Worm (Caenorhabditis elegans) whole organism, L1 larva: ENCODE results near the gene bcas-2.

ENCODE experiments used
- C04F5.9 ChIP-seq: sonication (generic microtip); optimal IDR thresholded peaks from 2 replicates; lab custom pipeline; 2016; ENCODE audit warnings: missing genetic modification characterization, missing compliant biosample characterization
- C16A3.4 ChIP-seq: fragments of 150-350 bp; optimal IDR thresholded peaks from 2 replicates; lab custom pipeline; 2014; ENCODE audit warnings: missing biosample characterization, missing genetic modification characterization
- C34B4.2 ChIP-seq: sonication (generic microtip); optimal IDR thresholded peaks from 2 replicates; lab custom pipeline; 2017; ENCODE audit warnings: mild to moderate bottlenecking, missing genetic modification characterization, missing compliant biosample characterization
- F16B12.6 ChIP-seq: fragments of 150-350 bp; optimal IDR thresholded peaks from 2 replicates; lab custom pipeline; 2014; ENCODE audit warnings: missing biosample characterization, missing genetic modification characterization
- aha-1 ChIP-seq: fragments of 150-350 bp; optimal IDR thresholded peaks from 2 replicates; lab custom pipeline; 2014; ENCODE audit warnings: missing biosample characterization, missing genetic modification characterization
- alr-1 ChIP-seq: fragments of 200-800 bp; sonication (Bioruptor generic); optimal IDR thresholded peaks from 2 replicates; lab custom pipeline; 2018; ENCODE audit warnings: borderline replicate concordance, mild to moderate bottlenecking, missing genetic modification characterization, missing compliant biosample characterization
- ama-1 ChIP-seq: fragments of 150-350 bp; optimal IDR thresholded peaks from 2 replicates; lab custom pipeline; 2014
- ceh-63 ChIP-seq: fragments of 200-800 bp; sonication (Bioruptor generic); optimal IDR thresholded peaks from 2 replicates; lab custom pipeline; 2018; ENCODE audit warnings: mild to moderate bottlenecking, missing genetic modification characterization, missing compliant biosample characterization
- ceh-82 ChIP-seq, 3 experiments: fragments of 150-350 bp in 1 of 3; sonication (generic microtip) in 2 of 3; optimal IDR thresholded peaks; 2 replicates each; lab custom pipeline; 2014 to 2017; ENCODE audit warnings: missing biosample characterization in 3 of 3, missing genetic modification characterization in 3 of 3
- ceh-88 ChIP-seq: fragments of 200-800 bp; sonication (Bioruptor generic); IDR thresholded peaks from 2 replicates; pipeline ENCODE4 v1.3.6; 2022; ENCODE audit warnings: missing genetic modification characterization, missing compliant biosample characterization
- ceh-90 ChIP-seq: sonication (generic microtip); optimal IDR thresholded peaks from 2 replicates; lab custom pipeline; 2016; ENCODE audit warnings: missing genetic modification characterization, missing compliant biosample characterization
- ces-1 ChIP-seq: fragments of 150-350 bp; optimal IDR thresholded peaks from 2 replicates; lab custom pipeline; 2014; ENCODE audit warnings: missing biosample characterization, missing genetic modification reagents, missing genetic modification characterization
- dpl-1 ChIP-seq, 3 experiments: fragments of 150-350 bp in 2 of 3; sonication (generic microtip) in 1 of 3; optimal IDR thresholded peaks; 2 replicates each; lab custom pipeline; 2014 to 2017; ENCODE audit warnings: missing biosample characterization in 3 of 3, missing genetic modification characterization in 3 of 3, missing genetic modification reagents in 3 of 3
- elt-2 ChIP-seq: sonication (generic microtip); optimal IDR thresholded peaks from 2 replicates; lab custom pipeline; 2016; ENCODE audit warnings: missing genetic modification characterization, mild to moderate bottlenecking, inconsistent platforms, missing compliant biosample characterization, missing genetic modification reagents
- ets-5 ChIP-seq: fragments of 200-800 bp; sonication (Bioruptor generic); IDR thresholded peaks from 2 replicates; pipeline ENCODE4 v1.3.6; 2022; ENCODE audit warnings: missing genetic modification characterization, missing compliant biosample characterization
- fkh-10 ChIP-seq: sonication (generic microtip); optimal IDR thresholded peaks from 2 replicates; lab custom pipeline; 2017; ENCODE audit warnings: missing biosample characterization, missing genetic modification reagents, missing genetic modification characterization
- fkh-4 ChIP-seq: sonication (generic microtip); optimal IDR thresholded peaks from 2 replicates; lab custom pipeline; 2016; ENCODE audit warnings: missing compliant biosample characterization, missing genetic modification characterization, borderline replicate concordance
- fkh-8 ChIP-seq: sonication (generic microtip); optimal IDR thresholded peaks from 2 replicates; lab custom pipeline; 2016; ENCODE audit warnings: mild to moderate bottlenecking, missing genetic modification characterization, missing compliant biosample characterization
- fos-1 ChIP-seq: fragments of 150-350 bp; optimal IDR thresholded peaks from 2 replicates; lab custom pipeline; 2014; ENCODE audit warnings: missing biosample characterization, missing genetic modification characterization
- hlh-4 ChIP-seq: sonication (generic microtip); optimal IDR thresholded peaks from 2 replicates; lab custom pipeline; 2016; ENCODE audit warnings: mild to moderate bottlenecking, missing genetic modification characterization, missing compliant biosample characterization
- hpl-2 ChIP-seq: fragments of 150-350 bp; optimal IDR thresholded peaks from 2 replicates; lab custom pipeline; 2014; ENCODE audit warnings: missing biosample characterization, missing genetic modification reagents, missing genetic modification characterization
- isw-1 ChIP-seq: fragments of 200-800 bp; sonication (Bioruptor generic); IDR thresholded peaks from 2 replicates; pipeline ENCODE4 v1.3.6; 2022; ENCODE audit warnings: missing genetic modification characterization, missing compliant biosample characterization
- jun-1 ChIP-seq: fragments of 150-350 bp; optimal IDR thresholded peaks from 2 replicates; lab custom pipeline; 2014; ENCODE audit warnings: missing biosample characterization, missing genetic modification reagents, missing genetic modification characterization
- lin-13 ChIP-seq: fragments of 150-350 bp; optimal IDR thresholded peaks from 2 replicates; lab custom pipeline; 2014; ENCODE audit warnings: missing biosample characterization, missing genetic modification reagents, missing genetic modification characterization
- lin-15B ChIP-seq: fragments of 150-350 bp; sonication (generic microtip); optimal IDR thresholded peaks from 3 replicates; lab custom pipeline; 2014; ENCODE audit warnings: missing biosample characterization, missing genetic modification characterization
- lin-39 ChIP-seq: fragments of 150-350 bp; optimal IDR thresholded peaks from 2 replicates; lab custom pipeline; 2014; ENCODE audit warnings: missing biosample characterization, missing genetic modification reagents, missing genetic modification characterization
- lir-3 ChIP-seq: sonication (generic microtip); optimal IDR thresholded peaks from 2 replicates; lab custom pipeline; 2016; ENCODE audit warnings: mild to moderate bottlenecking, missing genetic modification characterization, moderate library complexity, missing compliant biosample characterization; ENCODE audit not compliant: poor library complexity
- lsy-2 ChIP-seq, 2 experiments: fragments of 150-350 bp; optimal IDR thresholded peaks; 2 replicates each; lab custom pipeline; 2014; ENCODE audit warnings: missing biosample characterization in 2 of 2, missing genetic modification characterization in 2 of 2
- nhr-12 ChIP-seq: sonication (generic microtip); optimal IDR thresholded peaks from 2 replicates; lab custom pipeline; 2017; ENCODE audit warnings: missing biosample characterization, missing genetic modification characterization
- nhr-19 ChIP-seq: fragments of 200-800 bp; sonication (Bioruptor generic); conservative IDR thresholded peaks from 2 replicates; pipeline ENCODE4 v1.3.6; 2022; ENCODE audit warnings: missing genetic modification characterization, missing compliant biosample characterization
- nhr-20 ChIP-seq: sonication (generic microtip); optimal IDR thresholded peaks from 2 replicates; lab custom pipeline; 2016; ENCODE audit warnings: mild to moderate bottlenecking, missing genetic modification characterization, missing compliant biosample characterization
- nhr-76 ChIP-seq: sonication (generic microtip); optimal IDR thresholded peaks from 2 replicates; lab custom pipeline; 2017; ENCODE audit warnings: missing biosample characterization, missing genetic modification characterization
- nhr-84 ChIP-seq: sonication (generic microtip); optimal IDR thresholded peaks from 2 replicates; lab custom pipeline; 2017; ENCODE audit warnings: missing biosample characterization, missing genetic modification characterization
- nhr-85 ChIP-seq: sonication (generic microtip); peaks from one replicate; lab custom pipeline; 2016; ENCODE audit warnings: missing genetic modification characterization, inconsistent platforms, missing compliant biosample characterization
- pax-3 ChIP-seq: fragments of 200-800 bp; sonication (Bioruptor generic); optimal IDR thresholded peaks from 2 replicates; lab custom pipeline; 2018; ENCODE audit warnings: mild to moderate bottlenecking, missing genetic modification characterization, moderate library complexity, missing compliant biosample characterization
- rnt-1 ChIP-seq: sonication (generic microtip); optimal IDR thresholded peaks from 2 replicates; lab custom pipeline; 2016; ENCODE audit warnings: mild to moderate bottlenecking, missing genetic modification characterization, moderate library complexity, missing compliant biosample characterization
- skn-1 ChIP-seq: fragments of 150-350 bp; optimal IDR thresholded peaks from 2 replicates; lab custom pipeline; 2014; ENCODE audit warnings: missing biosample characterization, missing genetic modification characterization
- snpc-4 ChIP-seq: fragments of 150-350 bp; optimal IDR thresholded peaks from 2 replicates; lab custom pipeline; 2014; ENCODE audit warnings: missing biosample characterization, missing genetic modification characterization
- snu-23 ChIP-seq: sonication (generic microtip); optimal IDR thresholded peaks from 2 replicates; lab custom pipeline; 2016; ENCODE audit warnings: missing genetic modification characterization, missing compliant biosample characterization
- sox-4 ChIP-seq: sonication (generic microtip); optimal IDR thresholded peaks from 2 replicates; lab custom pipeline; 2016; ENCODE audit warnings: missing genetic modification characterization, missing compliant biosample characterization
- sptf-1 ChIP-seq: fragments of 150-350 bp; optimal IDR thresholded peaks from 2 replicates; lab custom pipeline; 2014; ENCODE audit warnings: missing biosample characterization, missing genetic modification characterization
- sup-37 ChIP-seq: fragments of 200-800 bp; sonication (Bioruptor generic); optimal IDR thresholded peaks from 2 replicates; lab custom pipeline; 2018; ENCODE audit warnings: mild to moderate bottlenecking, missing genetic modification characterization, missing compliant biosample characterization
- tbx-2 ChIP-seq: sonication (generic microtip); optimal IDR thresholded peaks from 2 replicates; lab custom pipeline; 2016; ENCODE audit warnings: missing genetic modification characterization, missing compliant biosample characterization
- tlp-1 ChIP-seq: fragments of 150-350 bp; optimal IDR thresholded peaks from 2 replicates; lab custom pipeline; 2014; ENCODE audit warnings: missing biosample characterization, missing genetic modification characterization
- unc-30 ChIP-seq: sonication (generic microtip); optimal IDR thresholded peaks from 2 replicates; lab custom pipeline; 2017; ENCODE audit warnings: missing biosample characterization, missing genetic modification characterization
- unc-62 ChIP-seq: fragments of 150-350 bp; optimal IDR thresholded peaks from 2 replicates; lab custom pipeline; 2014; ENCODE audit warnings: missing biosample characterization, missing genetic modification reagents, missing genetic modification characterization
- xbp-1 ChIP-seq: sonication (generic microtip); optimal IDR thresholded peaks from 2 replicates; lab custom pipeline; 2016; ENCODE audit warnings: missing genetic modification characterization, missing compliant biosample characterization
- zip-4 ChIP-seq: fragments of 200-800 bp; sonication (Bioruptor generic); optimal IDR thresholded peaks from 2 replicates; lab custom pipeline; 2018; ENCODE audit warnings: mild to moderate bottlenecking, missing genetic modification characterization, moderate library complexity, missing compliant biosample characterization
- ztf-4 ChIP-seq: fragments of 150-350 bp; optimal IDR thresholded peaks from 2 replicates; lab custom pipeline; 2014; ENCODE audit warnings: missing biosample characterization, missing genetic modification characterization

The bcas-2 gene

DNA sequence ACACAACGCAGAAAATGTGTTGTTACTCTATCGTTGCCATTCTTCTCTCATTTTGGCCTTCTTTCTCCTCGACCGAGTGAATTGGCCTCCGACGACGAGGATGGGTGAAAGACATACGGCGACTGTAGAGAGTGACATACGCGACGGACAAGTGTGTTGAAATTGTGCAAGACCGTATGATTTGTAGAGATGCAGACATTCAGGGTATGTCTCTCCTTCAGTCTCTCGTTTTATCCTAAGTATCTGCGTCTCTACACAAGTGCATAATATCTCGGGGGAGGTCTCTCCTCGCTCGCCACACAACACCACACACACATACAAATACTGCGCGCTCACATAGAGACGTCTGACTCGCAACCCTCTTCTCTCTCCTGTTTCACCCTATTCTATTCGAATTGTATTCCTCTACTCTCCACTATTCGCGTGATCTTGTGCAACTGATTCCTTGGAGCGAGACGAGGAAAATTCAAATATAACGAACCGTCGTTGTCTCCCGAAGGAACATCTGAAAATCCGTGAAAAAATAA, 34.5 kb upstream of the bcas-2 start, which contains the start of gene hmg-1.2 (continued):
- TF ChIP-seq pax-3 (tag; lab: Kevin White, UChicago), result peak; percentile 10
- TF ChIP-seq nhr-20 (tag; lab: Kevin White, UChicago), result peak; percentile 90
- peak; percentile 56 for TF ChIP-seq fkh-10 (GFP tag; lab: Kevin White, UChicago)
- TF ChIP-seq nhr-19 (GFP tag; lab: Robert Waterston, UW), result peak; percentile 89
- TF ChIP-seq jun-1 (tag; lab: Kevin White, UChicago), result peak; percentile 76
- TF ChIP-seq sox-4, result no peak
- peak; percentile 96 for TF ChIP-seq snu-23 (GFP tag; lab: Kevin White, UChicago)
- TF ChIP-seq lin-39, result no peak
- no peak for TF ChIP-seq ets-5 (GFP tag; lab: Robert Waterston, UW)
- peak; percentile 79 to 81 for TF ChIP-seq lsy-2 (tag; optimal IDR thresholded peaks at IDR 0.05; lab: Kevin White, UChicago)
- no peak for TF ChIP-seq nhr-76 (tag; lab: Kevin White, UChicago)
- peak; percentile 85 for TF ChIP-seq fkh-8 (tag; lab: Kevin White, UChicago)
- TF ChIP-seq fos-1, result peak; percentile 78
- TF ChIP-seq ceh-88 (GFP tag; lab: Robert Waterston, UW), result peak; percentile 71; the same call in 1 of the 2 replicates
- TF ChIP-seq sptf-1 (tag; lab: Kevin White, UChicago), result no peak
- TF ChIP-seq nhr-84 (tag; lab: Kevin White, UChicago), result no peak
- peak; percentile 68 for TF ChIP-seq elt-2 (tag; lab: Kevin White, UChicago)
- no peak for TF ChIP-seq alr-1 (tag; lab: Kevin White, UChicago)
- peak; percentile 72 for TF ChIP-seq lin-13 (GFP tag; lab: Kevin White, UChicago)
- no peak for TF ChIP-seq C34B4.2 (tag; lab: Kevin White, UChicago)
- TF ChIP-seq zip-4 (GFP tag; lab: Kevin White, UChicago), result peak; percentile 61
- TF ChIP-seq ceh-82 (tag; optimal IDR thresholded peaks at IDR 0.05; lab: Kevin White, UChicago), result peak; percentile 50 to 84 (median 62)
- no peak for TF ChIP-seq unc-62 (GFP tag; lab: Kevin White, UChicago)
- TF ChIP-seq hpl-2 (GFP tag; lab: Kevin White, UChicago), result peak; percentile 68
- TF ChIP-seq ama-1, result no peak
- TF ChIP-seq sup-37 (GFP tag; lab: Kevin White, UChicago), result peak; percentile 46
- no peak for TF ChIP-seq unc-30
- TF ChIP-seq tbx-2, result peak; percentile 88
- no peak for TF ChIP-seq tlp-1 (tag; lab: Kevin White, UChicago)
- TF ChIP-seq dpl-1 (GFP tag; optimal IDR thresholded peaks at IDR 0.05; lab: Kevin White, UChicago), result peak; percentile 41 to 54 (median 52)
- no peak for TF ChIP-seq hlh-4 (tag; lab: Kevin White, UChicago)
- TF ChIP-seq ces-1 (GFP tag; lab: Kevin White, UChicago), result no peak
- TF ChIP-seq C16A3.4 (tag; lab: Kevin White, UChicago), result peak; percentile 74
- peak; percentile 92 for TF ChIP-seq nhr-85
- TF ChIP-seq xbp-1, result peak; percentile 77
- TF ChIP-seq aha-1, result no peak

DNA sequence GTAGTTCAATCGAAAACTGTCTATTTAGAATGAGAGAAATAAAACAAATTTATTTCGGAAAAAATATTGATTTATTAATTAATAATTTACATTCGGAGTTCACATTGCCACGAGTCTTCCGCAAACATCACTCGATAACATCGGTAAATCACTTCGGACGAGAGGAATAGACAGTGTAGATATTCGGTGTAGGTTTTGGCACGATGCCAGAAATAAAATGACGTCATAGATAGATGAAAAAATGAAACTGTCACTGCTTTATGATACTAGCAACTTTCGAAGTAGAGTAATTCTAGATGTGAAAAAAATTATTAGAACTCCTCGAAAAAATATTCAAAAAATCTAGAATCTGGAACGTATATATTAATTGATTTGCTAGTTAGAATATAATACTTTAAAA, 33.8 kb upstream of the bcas-2 start:
- no peak for TF ChIP-seq nhr-12 (tag; lab: Kevin White, UChicago)
- peak; percentile 76 for TF ChIP-seq nhr-85
- peak; percentile 6 for TF ChIP-seq rnt-1 (tag; lab: Kevin White, UChicago)
- peak; percentile 19 for TF ChIP-seq lin-13 (GFP tag; lab: Kevin White, UChicago)
- TF ChIP-seq, all 84 proteins: peak for 3

DNA sequence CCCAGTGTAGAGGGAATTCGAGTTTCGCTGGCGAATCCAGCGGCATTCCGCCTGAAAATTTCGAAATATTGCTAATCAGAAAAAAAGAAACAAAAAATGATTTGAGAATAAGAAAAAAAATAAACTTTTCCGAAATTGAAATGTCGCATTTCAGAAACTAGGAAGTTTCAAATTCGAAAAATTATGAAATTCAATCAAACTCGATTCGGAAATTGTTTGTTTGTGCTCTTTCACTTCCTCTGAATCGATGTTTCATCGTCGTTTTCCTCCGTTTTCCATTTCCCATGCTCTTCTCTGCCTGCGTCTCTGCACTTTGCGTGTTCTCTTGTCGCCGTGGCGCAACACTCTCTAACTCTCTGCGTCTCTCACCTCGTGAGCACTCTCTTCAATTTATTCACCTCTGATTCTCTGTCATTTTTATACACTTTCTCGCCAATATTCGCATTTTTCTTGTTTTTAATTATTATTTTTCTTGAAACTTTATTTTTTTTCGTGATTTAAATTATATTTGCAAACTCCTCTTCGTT, 32.7 kb upstream of the bcas-2 start, which contains the start of gene C18F10.7:
Gene C18F10.7, minus strand, starts transcription at position 51 of the 527 bp plus-strand sequence.
- TF ChIP-seq lin-13 (GFP tag; lab: Kevin White, UChicago) (no peak), nhr-19 (GFP tag; lab: Robert Waterston, UW) (peak; percentile 76), fos-1 (peak; percentile 73), ztf-4 (tag; lab: Kevin White, UChicago) (peak; percentile 43), ceh-90 (no peak), C16A3.4 (tag; lab: Kevin White, UChicago) (peak; percentile 35), lin-15B (tag; lab: Kevin White, UChicago) (no peak), ets-5 (GFP tag; lab: Robert Waterston, UW) (no peak), isw-1 (GFP tag; lab: Robert Waterston, UW) (peak; percentile 30), ces-1 (GFP tag; lab: Kevin White, UChicago) (no peak), lir-3 (peak; percentile 37), skn-1 (tag; lab: Kevin White, UChicago) (no peak), fkh-4 (tag; lab: Kevin White, UChicago) (no peak), F16B12.6 (tag; lab: Kevin White, UChicago) (peak; percentile 16), xbp-1 (peak; percentile 70), snpc-4 (peak; percentile 64), ceh-63 (GFP tag; lab: Kevin White, UChicago) (no peak), tbx-2 (peak; percentile 76), aha-1 (no peak), C04F5.9 (peak; percentile 34)
